Fruit fly (Drosophila melanogaster) whole organism, embryonic: ENCODE measurements around the gene RpS25.
A peak's percentile ranks its signal among the peaks of the same experiment; 100 is the strongest.

Source experiments
- CG10543 ChIP-seq: fragments of 200-800 bp; sonication (Bioruptor generic); optimal IDR thresholded peaks from 3 replicates; lab custom pipeline; 2017; ENCODE audit warnings: missing biosample characterization, mild to moderate bottlenecking, missing genetic modification characterization, moderate library complexity
- CG10565 ChIP-seq: fragments of 200-800 bp; sonication (Bioruptor generic); optimal IDR thresholded peaks from 3 replicates; lab custom pipeline; 2016; ENCODE audit warnings: missing biosample characterization, mild to moderate bottlenecking, missing genetic modification characterization
- CG11723 ChIP-seq: fragments of 200-800 bp; sonication (Bioruptor generic); optimal IDR thresholded peaks from 2 replicates; lab custom pipeline; 2017; ENCODE audit warnings: missing biosample characterization, mild to moderate bottlenecking, missing genetic modification characterization
- CG12104 ChIP-seq: fragments of 200-800 bp; sonication (Bioruptor generic); optimal IDR thresholded peaks from 3 replicates; lab custom pipeline; 2016; ENCODE audit warnings: missing biosample characterization, missing genetic modification characterization
- CG12391 ChIP-seq: fragments of 200-800 bp; sonication (Bioruptor generic); optimal IDR thresholded peaks from 3 replicates; lab custom pipeline; 2018; ENCODE audit warnings: missing biosample characterization, mild to moderate bottlenecking, missing genetic modification characterization, moderate library complexity
- CG13123 ChIP-seq: fragments of 200-800 bp; sonication (Bioruptor generic); optimal IDR thresholded peaks from 2 replicates; lab custom pipeline; 2016; ENCODE audit warnings: missing biosample characterization, missing genetic modification characterization
- CG13424 ChIP-seq: fragments of 200-800 bp; sonication (Bioruptor generic); optimal IDR thresholded peaks from 2 replicates; lab custom pipeline; 2019; ENCODE audit warnings: missing biosample characterization, mild to moderate bottlenecking, missing genetic modification characterization, moderate library complexity
- CG15269 ChIP-seq: fragments of 200-800 bp; sonication (Bioruptor generic); optimal IDR thresholded peaks from 2 replicates; lab custom pipeline; 2018; ENCODE audit warnings: missing biosample characterization, mild to moderate bottlenecking, missing genetic modification characterization, moderate library complexity
- CG17802 ChIP-seq: fragments of 200-800 bp; sonication (Bioruptor generic); optimal IDR thresholded peaks from 2 replicates; lab custom pipeline; 2018; ENCODE audit warnings: missing biosample characterization, mild to moderate bottlenecking, missing genetic modification characterization, moderate library complexity
- CG33557 ChIP-seq: fragments of 200-800 bp; sonication (Bioruptor generic); optimal IDR thresholded peaks from 2 replicates; lab custom pipeline; 2019; ENCODE audit warnings: missing biosample characterization, mild to moderate bottlenecking, missing genetic modification characterization, moderate library complexity
- CG34376 ChIP-seq: fragments of 200-800 bp; sonication (Bioruptor generic); optimal IDR thresholded peaks from 2 replicates; lab custom pipeline; 2018; ENCODE audit warnings: missing biosample characterization, mild to moderate bottlenecking, missing genetic modification characterization
- CG4282 ChIP-seq: fragments of 200-800 bp; sonication (Bioruptor generic); optimal IDR thresholded peaks from 2 replicates; lab custom pipeline; 2016; ENCODE audit warnings: missing biosample characterization, missing genetic modification characterization
- CG43689 ChIP-seq: fragments of 200-800 bp; sonication (Bioruptor generic); IDR thresholded peaks from 2 replicates; pipeline ENCODE4 v1.3.6; 2022; ENCODE audit warnings: missing biosample characterization, missing genetic modification characterization
- CG4730 ChIP-seq: fragments of 200-800 bp; sonication (Bioruptor generic); IDR thresholded peaks from 2 replicates; pipeline ENCODE4 v1.3.6; 2022; ENCODE audit warnings: missing biosample characterization, missing genetic modification characterization
- CG5953 ChIP-seq: fragments of 200-800 bp; sonication (Bioruptor generic); IDR thresholded peaks from 2 replicates; pipeline ENCODE4 v1.3.6; 2022; ENCODE audit warnings: missing biosample characterization, missing genetic modification characterization
- CG6765 ChIP-seq: fragments of 200-800 bp; sonication (Bioruptor generic); optimal IDR thresholded peaks from 3 replicates; lab custom pipeline; 2017; ENCODE audit warnings: missing biosample characterization, mild to moderate bottlenecking, missing genetic modification characterization
- CG8089 ChIP-seq: fragments of 200-800 bp; sonication (Bioruptor generic); optimal IDR thresholded peaks from 3 replicates; lab custom pipeline; 2016; ENCODE audit warnings: missing biosample characterization, missing genetic modification characterization
- CG8281 ChIP-seq: fragments of 200-800 bp; sonication (Bioruptor generic); optimal IDR thresholded peaks from 2 replicates; lab custom pipeline; 2018; ENCODE audit warnings: missing biosample characterization, mild to moderate bottlenecking, missing genetic modification characterization, moderate library complexity
- CG9437 ChIP-seq: fragments of 200-800 bp; sonication (Bioruptor generic); optimal IDR thresholded peaks from 2 replicates; lab custom pipeline; 2018; ENCODE audit warnings: missing biosample characterization, mild to moderate bottlenecking, missing genetic modification characterization
- CG9797 ChIP-seq: fragments of 200-800 bp; sonication (Bioruptor generic); optimal IDR thresholded peaks from 3 replicates; lab custom pipeline; 2018; ENCODE audit warnings: missing biosample characterization, mild to moderate bottlenecking, missing genetic modification characterization
- D19A ChIP-seq: fragments of 200-800 bp; optimal IDR thresholded peaks from 3 replicates; lab custom pipeline; 2019; ENCODE audit warnings: missing biosample characterization, mild to moderate bottlenecking, missing genetic modification characterization, moderate library complexity
- Elba2 ChIP-seq: fragments of 200-800 bp; sonication (Bioruptor generic); optimal IDR thresholded peaks from 3 replicates; lab custom pipeline; 2016; ENCODE audit warnings: missing biosample characterization, missing genetic modification characterization
- Ets97D ChIP-seq: fragments of 200-800 bp; sonication (Bioruptor generic); optimal IDR thresholded peaks from 3 replicates; lab custom pipeline; 2016; ENCODE audit warnings: missing biosample characterization, missing genetic modification characterization
- Gug ChIP-seq: fragments of 200-800 bp; sonication (Bioruptor generic); IDR thresholded peaks from 4 replicates; pipeline ENCODE4 v1.3.6; 2022; ENCODE audit warnings: missing biosample characterization, missing genetic modification characterization
- HLH4C ChIP-seq: fragments of 200-800 bp; sonication (Bioruptor generic); IDR thresholded peaks from 3 replicates; pipeline ENCODE4 v1.3.6; 2022; ENCODE audit warnings: missing biosample characterization, missing genetic modification characterization; ENCODE audit not compliant: partially characterized antibody
- Hand ChIP-seq: fragments of 200-800 bp; sonication (Bioruptor generic); optimal IDR thresholded peaks from 2 replicates; lab custom pipeline; 2017; ENCODE audit warnings: mild to moderate bottlenecking, missing biosample characterization, missing genetic modification reagents, missing genetic modification characterization
- Hmx ChIP-seq: fragments of 200-800 bp; sonication (Bioruptor generic); optimal IDR thresholded peaks from 2 replicates; lab custom pipeline; 2016; ENCODE audit warnings: missing biosample characterization, missing genetic modification characterization
- Lhr ChIP-seq: fragments of 200-800 bp; sonication (Bioruptor generic); optimal IDR thresholded peaks from 3 replicates; lab custom pipeline; 2017; ENCODE audit warnings: mild to moderate bottlenecking, missing biosample characterization, missing genetic modification reagents, missing genetic modification characterization
- Mrtf ChIP-seq: fragments of 200-800 bp; sonication (Bioruptor generic); IDR thresholded peaks from 3 replicates; pipeline ENCODE4 v1.3.6; 2022; ENCODE audit warnings: missing biosample characterization, missing genetic modification characterization
- Nf-YA ChIP-seq: fragments of 200-800 bp; sonication (Bioruptor generic); IDR thresholded peaks from 2 replicates; pipeline ENCODE4 v1.3.6; 2022; ENCODE audit warnings: missing biosample characterization, missing genetic modification characterization
- Six4 ChIP-seq: fragments of 200-800 bp; sonication (Bioruptor generic); optimal IDR thresholded peaks from 2 replicates; lab custom pipeline; 2016; ENCODE audit warnings: missing biosample characterization, missing genetic modification characterization
- Sox100B ChIP-seq: fragments of 200-800 bp; sonication (Bioruptor generic); optimal IDR thresholded peaks from 3 replicates; lab custom pipeline; 2018; ENCODE audit warnings: missing biosample characterization, mild to moderate bottlenecking, missing genetic modification characterization
- Sox102F ChIP-seq: fragments of 200-800 bp; sonication (Bioruptor generic); optimal IDR thresholded peaks from 2 replicates; lab custom pipeline; 2018; ENCODE audit warnings: missing biosample characterization, mild to moderate bottlenecking, missing genetic modification characterization, moderate library complexity
- YL-1 ChIP-seq: fragments of 200-800 bp; sonication (Bioruptor generic); optimal IDR thresholded peaks from 3 replicates; lab custom pipeline; 2017; ENCODE audit warnings: missing biosample characterization, mild to moderate bottlenecking, missing genetic modification characterization
- ap ChIP-seq: fragments of 200-800 bp; sonication (Bioruptor generic); IDR thresholded peaks from 2 replicates; pipeline ENCODE4 v1.3.6; 2022; ENCODE audit warnings: missing biosample characterization, missing genetic modification characterization
- ara ChIP-seq: fragments of 200-800 bp; sonication (Bioruptor generic); IDR thresholded peaks from 2 replicates; pipeline ENCODE4 v1.3.6; 2022; ENCODE audit warnings: missing biosample characterization, missing genetic modification characterization
- bowl ChIP-seq: fragments of 200-800 bp; sonication (Bioruptor generic); IDR thresholded peaks from 2 replicates; pipeline ENCODE4 v1.3.6; 2022; ENCODE audit warnings: missing biosample characterization, missing genetic modification characterization
- cas ChIP-seq: fragments of 200-800 bp; sonication (Bioruptor generic); IDR thresholded peaks from 2 replicates; pipeline ENCODE4 v1.3.6; 2022; ENCODE audit warnings: missing biosample characterization, missing genetic modification characterization
- dati ChIP-seq: fragments of 200-800 bp; sonication (Bioruptor generic); IDR thresholded peaks from 2 replicates; pipeline ENCODE4 v1.3.6; 2022; ENCODE audit warnings: missing biosample characterization, missing genetic modification characterization
- dimm ChIP-seq: fragments of 200-800 bp; sonication (Bioruptor generic); IDR thresholded peaks from 2 replicates; pipeline ENCODE4 v1.3.6; 2022; ENCODE audit warnings: missing biosample characterization, missing genetic modification characterization
- dm ChIP-seq: fragments of 200-800 bp; sonication (Bioruptor generic); optimal IDR thresholded peaks from 3 replicates; lab custom pipeline; 2016; ENCODE audit warnings: missing biosample characterization, missing genetic modification characterization
- dmrt99B ChIP-seq: fragments of 200-800 bp; sonication (Bioruptor generic); optimal IDR thresholded peaks from 2 replicates; lab custom pipeline; 2018; ENCODE audit warnings: missing biosample characterization, mild to moderate bottlenecking, missing genetic modification characterization, moderate library complexity
- dpn ChIP-seq, 2 experiments: fragments of 200-800 bp; sonication (Bioruptor generic); optimal IDR thresholded peaks; 3 replicates each; lab custom pipeline; 2016; ENCODE audit warnings: missing biosample characterization in 2 of 2, missing genetic modification characterization in 2 of 2
- lmd ChIP-seq: fragments of 200-800 bp; sonication (Bioruptor generic); IDR thresholded peaks from 2 replicates; pipeline ENCODE4 v1.3.6; 2022; ENCODE audit warnings: missing biosample characterization, missing genetic modification characterization
- nau ChIP-seq: fragments of 200-800 bp; sonication (Bioruptor generic); optimal IDR thresholded peaks from 3 replicates; lab custom pipeline; 2017; ENCODE audit warnings: missing biosample characterization, mild to moderate bottlenecking, missing genetic modification characterization, missing genetic modification reagents
- seq ChIP-seq: fragments of 200-800 bp; sonication (Bioruptor generic); IDR thresholded peaks from 2 replicates; pipeline ENCODE4 v1.3.6; 2022; ENCODE audit warnings: missing biosample characterization, missing genetic modification characterization
- sim ChIP-seq: fragments of 200-800 bp; sonication (Bioruptor generic); IDR thresholded peaks from 2 replicates; pipeline ENCODE4 v1.3.6; 2022; ENCODE audit warnings: missing biosample characterization, missing genetic modification characterization
- tio ChIP-seq: fragments of 200-800 bp; sonication (Bioruptor generic); optimal IDR thresholded peaks from 2 replicates; lab custom pipeline; 2017; ENCODE audit warnings: missing biosample characterization, missing genetic modification characterization, inconsistent platforms
- tup ChIP-seq: fragments of 200-800 bp; sonication (Bioruptor generic); optimal IDR thresholded peaks from 2 replicates; lab custom pipeline; 2016; ENCODE audit warnings: missing biosample characterization, mild to moderate bottlenecking, missing genetic modification characterization, moderate library complexity
- zen2 ChIP-seq: fragments of 200-800 bp; sonication (Bioruptor generic); IDR thresholded peaks from 3 replicates; pipeline ENCODE4 v1.3.6; 2022; ENCODE audit warnings: missing biosample characterization, missing genetic modification characterization; ENCODE audit not compliant: partially characterized antibody

Gene RpS25

DNA sequence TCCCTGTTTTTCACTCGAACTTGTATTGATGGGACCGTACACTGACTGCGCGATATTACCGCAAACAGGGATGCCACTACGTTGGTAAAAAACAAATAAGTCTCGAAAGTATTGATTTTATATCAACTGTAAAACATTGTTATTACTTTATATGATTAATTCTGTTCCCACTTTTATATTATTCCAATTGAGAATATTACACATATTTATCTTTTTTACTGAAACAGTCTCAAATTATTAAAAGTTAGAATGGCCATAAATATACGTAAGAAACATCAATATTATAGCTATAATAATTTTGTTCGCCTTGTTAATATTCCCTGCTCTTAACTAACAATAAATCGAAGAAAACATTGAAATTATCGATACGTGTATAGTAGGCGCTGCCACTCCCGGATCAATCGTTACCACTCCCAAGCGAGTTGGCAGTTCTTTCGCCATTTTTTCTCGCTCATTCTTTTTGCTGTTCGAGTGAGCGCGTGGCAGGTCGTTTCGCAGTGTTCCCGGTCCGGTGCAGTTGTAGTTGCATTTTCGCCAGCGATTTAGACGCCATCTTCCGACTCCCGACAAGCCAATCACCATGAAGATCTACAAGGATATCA is 6.2 kb downstream of the RpS25 start, which contains the start of the genes SdhC and Tctp (continued):
- peak; percentile 40 for TF ChIP-seq CG13123
- no peak for TF ChIP-seq zen2 (GFP tag; lab: Robert Waterston, UW)
- TF ChIP-seq CG9797 (GFP tag; lab: Kevin White, UChicago) = peak; percentile 67
- TF ChIP-seq Hmx (GFP tag; lab: Kevin White, UChicago) = peak; percentile 17
- TF ChIP-seq Mrtf (GFP tag; lab: Robert Waterston, UW) = no peak
- TF ChIP-seq CG43689 (GFP tag; lab: Robert Waterston, UW) = no peak
- no peak for TF ChIP-seq tup (GFP tag; lab: Kevin White, UChicago)
- TF ChIP-seq CG10543 (GFP tag; lab: Kevin White, UChicago) = peak; percentile 79
- TF ChIP-seq CG5953 = 0 out of 2 replicates have a peak, but pooled peaks have one; percentile 31
- TF ChIP-seq cas (GFP tag; lab: Robert Waterston, UW) = no peak
- TF ChIP-seq CG8089 = no peak
- peak; percentile 90 for TF ChIP-seq YL-1 (GFP tag; lab: Kevin White, UChicago)
- TF ChIP-seq dati (GFP tag; lab: Robert Waterston, UW) = no peak
- no peak for TF ChIP-seq Nf-YA (GFP tag; lab: Robert Waterston, UW)
- TF ChIP-seq CG13424 (tag; lab: Kevin White, UChicago) = peak; percentile 60
- no peak for TF ChIP-seq Hand (GFP tag; lab: Kevin White, UChicago)
- no peak for TF ChIP-seq HLH4C (GFP tag; lab: Robert Waterston, UW)
- TF ChIP-seq dimm = no peak
- TF ChIP-seq ap = no peak
- TF ChIP-seq sim (GFP tag; lab: Robert Waterston, UW) = no peak
- no peak for TF ChIP-seq ara (GFP tag; lab: Robert Waterston, UW)
- peak; percentile 38 for TF ChIP-seq Six4 (GFP tag; lab: Kevin White, UChicago)
- TF ChIP-seq dm (GFP tag; lab: Kevin White, UChicago) = peak; percentile 68
- TF ChIP-seq CG12104 (GFP tag; lab: Kevin White, UChicago) = peak; percentile 40
- no peak for TF ChIP-seq nau (GFP tag; lab: Kevin White, UChicago)
- no peak for TF ChIP-seq seq (GFP tag; lab: Robert Waterston, UW)
- peak; percentile 54 for TF ChIP-seq CG34376 (GFP tag; lab: Kevin White, UChicago)
- TF ChIP-seq tio (GFP tag; lab: Kevin White, UChicago) = no peak
- TF ChIP-seq CG15269 = peak; percentile 51
- no peak for TF ChIP-seq CG10565 (GFP tag; lab: Kevin White, UChicago)
- TF ChIP-seq bowl (GFP tag; lab: Robert Waterston, UW) = no peak
- no peak for TF ChIP-seq CG8281 (tag; lab: Kevin White, UChicago)
- TF ChIP-seq Sox100B (GFP tag; lab: Kevin White, UChicago) = peak; percentile 61
- peak; percentile 77 for TF ChIP-seq CG12391 (tag; lab: Kevin White, UChicago)
- no peak for TF ChIP-seq CG11723 (GFP tag; lab: Kevin White, UChicago)
- TF ChIP-seq CG9437 (GFP tag; lab: Kevin White, UChicago) = peak; percentile 36
- TF ChIP-seq dpn (GFP tag; optimal IDR thresholded peaks at IDR 0.05; lab: Kevin White, UChicago) = peak; percentile 32 to 36
- TF ChIP-seq CG17802 (tag; lab: Kevin White, UChicago) = peak; percentile 6
- no peak for TF ChIP-seq Sox102F
- TF ChIP-seq CG4730 (GFP tag; lab: Robert Waterston, UW) = no peak
- peak; percentile 87 for TF ChIP-seq Ets97D (GFP tag; lab: Kevin White, UChicago)
- no peak for TF ChIP-seq CG4282 (GFP tag; lab: Kevin White, UChicago)
- peak; percentile 6 for TF ChIP-seq D19A (tag; lab: Kevin White, UChicago)
- TF ChIP-seq Elba2 = peak; percentile 19
- TF ChIP-seq dmrt99B (tag; lab: Kevin White, UChicago) = peak; percentile 9
- no peak for TF ChIP-seq lmd (GFP tag; lab: Robert Waterston, UW)
- TF ChIP-seq Lhr = peak; percentile 58
- TF ChIP-seq CG6765 (GFP tag; lab: Kevin White, UChicago) = peak; percentile 40
- TF ChIP-seq Gug (GFP tag; lab: Robert Waterston, UW) = no peak; the same call in 3 of the 4 replicates
- no peak for TF ChIP-seq CG33557 (GFP tag; lab: Kevin White, UChicago)
